Fruit fly (Drosophila melanogaster) whole organism, prepupa: ENCODE results near the gene CG42671.
A peak's percentile ranks its signal among the peaks of the same experiment; 100 is the strongest.

Source experiments
- CG10631 ChIP-seq: fragments of 200-800 bp; sonication (Bioruptor generic); optimal IDR thresholded peaks from 2 replicates; lab custom pipeline; 2016; ENCODE audit warnings: missing biosample characterization, missing genetic modification characterization
- CG10669 ChIP-seq: fragments of 200-800 bp; sonication (Bioruptor generic); optimal IDR thresholded peaks from 3 replicates; lab custom pipeline; 2018; ENCODE audit warnings: missing biosample characterization, mild to moderate bottlenecking, missing genetic modification characterization, moderate library complexity
- CG11294 ChIP-seq: fragments of 200-800 bp; sonication (Bioruptor generic); IDR thresholded peaks from 2 replicates; pipeline ENCODE4 v1.3.6; 2022; ENCODE audit warnings: missing biosample characterization, missing genetic modification characterization
- CG11762 ChIP-seq: fragments of 200-800 bp; sonication (Bioruptor generic); optimal IDR thresholded peaks from 3 replicates; lab custom pipeline; 2016; ENCODE audit warnings: missing biosample characterization, missing genetic modification characterization; ENCODE audit not compliant: insufficient read depth
- CG11902 ChIP-seq: fragments of 200-800 bp; sonication (Bioruptor generic); optimal IDR thresholded peaks from 3 replicates; lab custom pipeline; 2016; ENCODE audit warnings: missing biosample characterization, missing genetic modification characterization
- CG1621 ChIP-seq: fragments of 200-800 bp; sonication (Bioruptor generic); optimal IDR thresholded peaks from 3 replicates; lab custom pipeline; 2018; ENCODE audit warnings: missing biosample characterization, mild to moderate bottlenecking, missing genetic modification characterization
- CG3032 ChIP-seq: fragments of 200-800 bp; optimal IDR thresholded peaks from 2 replicates; lab custom pipeline; 2019; ENCODE audit warnings: missing biosample characterization, mild to moderate bottlenecking, missing genetic modification characterization, moderate library complexity
- CG31627 ChIP-seq: fragments of 200-800 bp; sonication (Bioruptor generic); optimal IDR thresholded peaks from 3 replicates; lab custom pipeline; 2016; ENCODE audit warnings: missing biosample characterization, missing genetic modification characterization
- CG32006 ChIP-seq: fragments of 200-800 bp; sonication (Bioruptor generic); optimal IDR thresholded peaks from 3 replicates; lab custom pipeline; 2017; ENCODE audit warnings: missing biosample characterization, mild to moderate bottlenecking, missing genetic modification characterization
- CG34406 ChIP-seq: fragments of 200-800 bp; sonication (Bioruptor generic); optimal IDR thresholded peaks from 3 replicates; lab custom pipeline; 2016; ENCODE audit warnings: missing biosample characterization, missing genetic modification characterization
- CG3919 ChIP-seq: fragments of 200-800 bp; sonication (Bioruptor generic); optimal IDR thresholded peaks from 3 replicates; lab custom pipeline; 2016; ENCODE audit warnings: missing biosample characterization, missing genetic modification characterization
- CG4318 ChIP-seq: fragments of 200-800 bp; sonication (Bioruptor generic); optimal IDR thresholded peaks from 3 replicates; lab custom pipeline; 2017; ENCODE audit warnings: missing biosample characterization, mild to moderate bottlenecking, missing genetic modification characterization
- CG6163 ChIP-seq: fragments of 200-800 bp; sonication (Bioruptor generic); IDR thresholded peaks from 3 replicates; pipeline ENCODE4 v1.3.6; 2022; ENCODE audit warnings: missing biosample characterization, missing genetic modification characterization
- CG6792 ChIP-seq: fragments of 200-800 bp; sonication (Bioruptor generic); optimal IDR thresholded peaks from 3 replicates; lab custom pipeline; 2016; ENCODE audit warnings: missing biosample characterization, missing genetic modification characterization
- CG6808 ChIP-seq: fragments of 200-800 bp; sonication (Bioruptor generic); optimal IDR thresholded peaks from 3 replicates; lab custom pipeline; 2017; ENCODE audit warnings: missing biosample characterization, missing genetic modification characterization, mild to moderate bottlenecking, moderate library complexity, missing genetic modification reagents
- CG6854 ChIP-seq: fragments of 200-800 bp; sonication (Bioruptor generic); optimal IDR thresholded peaks from 2 replicates; lab custom pipeline; 2017; ENCODE audit warnings: missing biosample characterization, mild to moderate bottlenecking, missing genetic modification characterization
- CG7368 ChIP-seq: fragments of 200-800 bp; sonication (Bioruptor generic); optimal IDR thresholded peaks from 3 replicates; lab custom pipeline; 2016; ENCODE audit warnings: missing biosample characterization, missing genetic modification characterization
- CG8119 ChIP-seq: fragments of 200-800 bp; sonication (Bioruptor generic); IDR thresholded peaks from 3 replicates; pipeline ENCODE4 v1.3.6; 2022; ENCODE audit warnings: missing biosample characterization, missing genetic modification characterization
- CG8319 ChIP-seq: fragments of 200-800 bp; sonication (Bioruptor generic); optimal IDR thresholded peaks from 3 replicates; lab custom pipeline; 2016; ENCODE audit warnings: missing biosample characterization, missing genetic modification characterization
- CG8632 ChIP-seq: fragments of 200-800 bp; sonication (Bioruptor generic); optimal IDR thresholded peaks from 3 replicates; lab custom pipeline; 2016; ENCODE audit warnings: missing biosample characterization, missing genetic modification characterization
- CG9139 ChIP-seq: fragments of 200-800 bp; sonication (Bioruptor generic); optimal IDR thresholded peaks from 3 replicates; lab custom pipeline; 2017; ENCODE audit warnings: missing biosample characterization, mild to moderate bottlenecking, missing genetic modification characterization
- Eip75B ChIP-seq: fragments of 200-800 bp; sonication (Bioruptor generic); optimal IDR thresholded peaks from 3 replicates; lab custom pipeline; 2016; ENCODE audit warnings: missing biosample characterization, missing genetic modification characterization
- Eip78C ChIP-seq: fragments of 200-800 bp; sonication (Bioruptor generic); peaks from one replicate; lab custom pipeline; 2016; ENCODE audit warnings: missing biosample characterization, missing genetic modification characterization
- Eip93F ChIP-seq: fragments of 200-800 bp; sonication (Bioruptor generic); optimal IDR thresholded peaks from 2 replicates; lab custom pipeline; 2016; ENCODE audit warnings: missing biosample characterization, mild to moderate bottlenecking, missing genetic modification characterization
- Ets21C ChIP-seq: fragments of 200-800 bp; sonication (Bioruptor generic); optimal IDR thresholded peaks from 3 replicates; lab custom pipeline; 2016; ENCODE audit warnings: missing biosample characterization, missing genetic modification characterization
- Gug ChIP-seq: fragments of 200-800 bp; sonication (Bioruptor generic); IDR thresholded peaks from 2 replicates; pipeline ENCODE4 v1.3.6; 2022; ENCODE audit warnings: missing biosample characterization, missing genetic modification characterization
- Hr38 ChIP-seq: sonication (Bioruptor generic); optimal IDR thresholded peaks from 2 replicates; lab custom pipeline; 2016; ENCODE audit warnings: missing biosample characterization, missing genetic modification characterization
- Hr39 ChIP-seq: fragments of 200-800 bp; sonication (Bioruptor generic); optimal IDR thresholded peaks from 2 replicates; lab custom pipeline; 2016; ENCODE audit warnings: missing biosample characterization, missing genetic modification characterization
- Hr4 ChIP-seq: fragments of 200-800 bp; sonication (Bioruptor generic); optimal IDR thresholded peaks from 3 replicates; lab custom pipeline; 2016; ENCODE audit warnings: missing biosample characterization, missing genetic modification characterization
- Met ChIP-seq: fragments of 200-800 bp; sonication (Bioruptor generic); optimal IDR thresholded peaks from 3 replicates; lab custom pipeline; 2016; ENCODE audit warnings: missing biosample characterization, missing genetic modification characterization
- Smox ChIP-seq: fragments of 200-800 bp; sonication (Bioruptor generic); optimal IDR thresholded peaks from 3 replicates; lab custom pipeline; 2016; ENCODE audit warnings: missing biosample characterization, missing genetic modification characterization
- Sox102F ChIP-seq: fragments of 200-800 bp; sonication (Bioruptor generic); optimal IDR thresholded peaks from 2 replicates; lab custom pipeline; 2016; ENCODE audit warnings: missing biosample characterization, mild to moderate bottlenecking, missing genetic modification characterization
- Sox14 ChIP-seq: fragments of 200-800 bp; sonication (Bioruptor generic); optimal IDR thresholded peaks from 3 replicates; lab custom pipeline; 2016; ENCODE audit warnings: missing biosample characterization, missing genetic modification characterization
- Sox15 ChIP-seq: fragments of 200-800 bp; sonication (Bioruptor generic); optimal IDR thresholded peaks from 3 replicates; lab custom pipeline; 2016; ENCODE audit warnings: missing biosample characterization, missing genetic modification characterization
- achi ChIP-seq: fragments of 200-800 bp; sonication (Bioruptor generic); optimal IDR thresholded peaks from 3 replicates; lab custom pipeline; 2016; ENCODE audit warnings: missing biosample characterization, missing genetic modification characterization
- acj6 ChIP-seq: fragments of 200-800 bp; sonication (Bioruptor generic); optimal IDR thresholded peaks from 3 replicates; lab custom pipeline; 2016; ENCODE audit warnings: missing biosample characterization, missing genetic modification characterization
- dac ChIP-seq: fragments of 200-800 bp; sonication (Bioruptor generic); optimal IDR thresholded peaks from 2 replicates; lab custom pipeline; 2017; ENCODE audit warnings: missing biosample characterization, mild to moderate bottlenecking, missing genetic modification characterization
- dsx ChIP-seq: fragments of 200-800 bp; optimal IDR thresholded peaks from 3 replicates; lab custom pipeline; 2019; ENCODE audit warnings: missing biosample characterization, mild to moderate bottlenecking, missing genetic modification characterization, moderate library complexity; ENCODE audit not compliant: poor library complexity, severe bottlenecking
- eg ChIP-seq: fragments of 200-800 bp; sonication (Bioruptor generic); IDR thresholded peaks from 3 replicates; pipeline ENCODE4 v1.3.6; 2022; ENCODE audit warnings: missing biosample characterization, missing genetic modification characterization
- esn ChIP-seq: fragments of 200-800 bp; sonication (Bioruptor generic); optimal IDR thresholded peaks from 2 replicates; lab custom pipeline; 2016; ENCODE audit warnings: missing biosample characterization, mild to moderate bottlenecking, missing genetic modification characterization, moderate library complexity
- fd59A ChIP-seq: fragments of 200-800 bp; sonication (Bioruptor generic); optimal IDR thresholded peaks from 2 replicates; lab custom pipeline; 2017; ENCODE audit warnings: missing biosample characterization, mild to moderate bottlenecking, missing genetic modification characterization, missing genetic modification reagents
- fd85E ChIP-seq: fragments of 200-800 bp; sonication (Bioruptor generic); optimal IDR thresholded peaks from 3 replicates; lab custom pipeline; 2016; ENCODE audit warnings: missing biosample characterization, missing genetic modification characterization
- fkh ChIP-seq: fragments of 200-800 bp; sonication (Bioruptor generic); optimal IDR thresholded peaks from 3 replicates; lab custom pipeline; 2017; ENCODE audit warnings: missing biosample characterization, mild to moderate bottlenecking, missing genetic modification characterization, moderate library complexity
- net ChIP-seq: fragments of 200-800 bp; sonication (Bioruptor generic); optimal IDR thresholded peaks from 3 replicates; lab custom pipeline; 2016; ENCODE audit warnings: missing biosample characterization, missing genetic modification characterization
- pdm3 ChIP-seq: fragments of 200-800 bp; sonication (Bioruptor generic); optimal IDR thresholded peaks from 3 replicates; lab custom pipeline; 2016; ENCODE audit warnings: missing biosample characterization, missing genetic modification characterization
- salr ChIP-seq, 2 experiments: fragments of 200-800 bp; sonication (Bioruptor generic); optimal IDR thresholded peaks; 3 replicates each; lab custom pipeline; 2016 to 2018; ENCODE audit warnings: missing biosample characterization in 2 of 2, missing genetic modification characterization in 2 of 2, mild to moderate bottlenecking in 1 of 2
- ss ChIP-seq, 2 experiments: fragments of 200-800 bp; sonication (Bioruptor generic); optimal IDR thresholded peaks; 2 replicates in 1 of 2; 3 replicates in 1 of 2; lab custom pipeline; 2017 to 2018; ENCODE audit warnings: mild to moderate bottlenecking in 2 of 2, missing biosample characterization in 2 of 2, missing genetic modification characterization in 2 of 2, moderate library complexity in 1 of 2
- svp ChIP-seq: fragments of 200-800 bp; sonication (Bioruptor generic); peaks from one replicate; lab custom pipeline; 2016; ENCODE audit warnings: missing biosample characterization, missing genetic modification characterization
- topi ChIP-seq: fragments of 200-800 bp; sonication (Bioruptor generic); optimal IDR thresholded peaks from 3 replicates; lab custom pipeline; 2016; ENCODE audit warnings: missing biosample characterization, missing genetic modification characterization
- vri ChIP-seq: fragments of 200-800 bp; sonication (Bioruptor generic); optimal IDR thresholded peaks from 3 replicates; lab custom pipeline; 2016; ENCODE audit warnings: missing biosample characterization, mild to moderate bottlenecking, missing genetic modification characterization

The CG42671 gene

DNA sequence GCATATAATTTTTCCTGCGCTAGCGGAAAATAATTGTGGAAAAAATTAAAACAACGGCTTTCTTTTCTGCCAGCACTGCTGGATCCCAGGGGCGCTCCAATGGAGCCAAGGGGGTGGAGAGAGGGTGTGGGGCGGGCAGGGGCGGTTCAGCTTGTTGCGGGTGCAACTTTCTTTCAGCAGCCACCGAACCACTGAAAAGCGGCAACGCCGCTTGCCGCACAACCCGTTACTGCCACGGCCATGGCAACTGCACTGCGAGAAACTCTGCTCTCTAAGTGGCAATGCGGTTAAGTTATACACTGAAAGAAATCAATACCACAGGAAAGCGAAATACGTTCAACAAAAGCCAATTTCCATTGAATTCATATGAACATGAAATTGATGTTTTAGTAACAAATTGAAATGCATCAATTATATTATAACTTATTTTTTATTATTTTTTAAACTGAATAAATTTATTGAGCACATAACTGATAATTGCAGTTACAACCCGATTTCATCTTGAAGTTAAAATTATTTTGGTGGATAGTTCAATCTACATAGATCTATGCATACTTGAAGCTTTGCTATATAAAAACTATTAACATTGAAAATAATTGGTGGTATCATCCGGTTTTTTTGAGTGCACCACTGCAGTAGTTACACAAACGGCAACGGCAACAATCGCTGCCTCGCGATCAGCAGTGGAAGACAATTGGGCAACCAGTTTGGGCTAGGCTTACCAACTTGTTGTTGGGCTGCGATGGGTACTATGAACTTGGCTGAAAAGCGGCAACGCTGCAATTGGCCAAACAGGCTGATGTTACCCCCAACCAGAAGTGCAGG, 42.1 kb downstream of the CG42671 start:
- TF ChIP-seq Met (GFP tag; lab: Kevin White, UChicago) (peak; percentile 61), CG31627 (GFP tag; lab: Kevin White, UChicago) (peak; percentile 72), CG11902 (GFP tag; lab: Kevin White, UChicago) (peak; percentile 82), svp (GFP tag; lab: Kevin White, UChicago) (peak; percentile 83), Hr39 (peak; percentile 70), fd85E (GFP tag; lab: Kevin White, UChicago) (peak; percentile 53), salr (GFP tag; optimal IDR thresholded peaks at IDR 0.05; lab: Kevin White, UChicago) (peak; percentile 35 to 90), CG7368 (peak; percentile 83), acj6 (peak; percentile 78), Ets21C (GFP tag; lab: Kevin White, UChicago) (peak; percentile 41), Sox102F (peak; percentile 67), CG3032 (tag; lab: Kevin White, UChicago) (peak; percentile 88), CG34406 (GFP tag; lab: Kevin White, UChicago) (peak; percentile 86), CG8319 (GFP tag; lab: Kevin White, UChicago) (peak; percentile 59), CG9139 (GFP tag; lab: Kevin White, UChicago) (peak; percentile 63), Gug (GFP tag; lab: Robert Waterston, UW) (peak; percentile 59), Sox15 (peak; percentile 71), eg (GFP tag; lab: Robert Waterston, UW) (peak; percentile 79), esn (peak; percentile 79), Sox14 (peak; percentile 69), CG6163 (GFP tag; lab: Robert Waterston, UW) (peak; percentile 85), Eip75B (GFP tag; lab: Kevin White, UChicago) (peak; percentile 56), Hr38 (no peak), Smox (GFP tag; lab: Kevin White, UChicago) (peak; percentile 61), CG1621 (tag; lab: Kevin White, UChicago) (peak; percentile 66), CG8119 (GFP tag; lab: Robert Waterston, UW) (peak; percentile 77), fd59A (peak; percentile 76), CG11294 (GFP tag; lab: Robert Waterston, UW) (peak; percentile 49), dsx (peak; percentile 81), Eip93F (GFP tag; lab: Kevin White, UChicago) (no peak), fkh (GFP tag; lab: Kevin White, UChicago) (peak; percentile 26), net (GFP tag; lab: Kevin White, UChicago) (peak; percentile 85), Eip78C (GFP tag; lab: Kevin White, UChicago) (peak; percentile 94), Hr4 (GFP tag; lab: Kevin White, UChicago) (peak; percentile 79), CG6808 (GFP tag; lab: Kevin White, UChicago) (peak; percentile 93), CG10631 (peak; percentile 88), vri (peak; percentile 19), achi (GFP tag; lab: Kevin White, UChicago) (peak; percentile 85), CG6854 (GFP tag; lab: Kevin White, UChicago) (peak; percentile 57), dac (GFP tag; lab: Kevin White, UChicago) (peak; percentile 79), CG32006 (GFP tag; lab: Kevin White, UChicago) (peak; percentile 94), CG4318 (GFP tag; lab: Kevin White, UChicago) (peak; percentile 88), CG3919 (GFP tag; lab: Kevin White, UChicago) (peak; percentile 89), topi (peak; percentile 75), CG8632 (GFP tag; lab: Kevin White, UChicago) (peak; percentile 81), ss (GFP tag; optimal IDR thresholded peaks at IDR 0.05; lab: Kevin White, UChicago) (peak; percentile 85), CG6792 (GFP tag; lab: Kevin White, UChicago) (peak; percentile 74), pdm3 (GFP tag; lab: Kevin White, UChicago) (peak; percentile 76), CG11762 (GFP tag; lab: Kevin White, UChicago) (peak; percentile 80), CG10669 (GFP tag; lab: Kevin White, UChicago) (peak; percentile 87)
